Fruit fly (Drosophila melanogaster) Kc167 (cell line): ENCODE data around the gene 2mit.

Source experiments
- Myc ChIP-seq: fragments of >200 bp; optimal IDR thresholded peaks from 2 replicates; lab custom pipeline; 2017; ENCODE audit warnings: missing external identifiers
- h ChIP-seq: fragments of >200 bp; optimal IDR thresholded peaks from 3 replicates; lab custom pipeline; 2018; ENCODE audit warnings: missing external identifiers
- psq ChIP-seq: fragments of >200 bp; optimal IDR thresholded peaks from 2 replicates; lab custom pipeline; 2017; ENCODE audit warnings: missing external identifiers
- ttk ChIP-seq: sonication (Bioruptor generic); optimal IDR thresholded peaks from 2 replicates; lab custom pipeline; 2017; ENCODE audit warnings: missing external identifiers

DNA sequence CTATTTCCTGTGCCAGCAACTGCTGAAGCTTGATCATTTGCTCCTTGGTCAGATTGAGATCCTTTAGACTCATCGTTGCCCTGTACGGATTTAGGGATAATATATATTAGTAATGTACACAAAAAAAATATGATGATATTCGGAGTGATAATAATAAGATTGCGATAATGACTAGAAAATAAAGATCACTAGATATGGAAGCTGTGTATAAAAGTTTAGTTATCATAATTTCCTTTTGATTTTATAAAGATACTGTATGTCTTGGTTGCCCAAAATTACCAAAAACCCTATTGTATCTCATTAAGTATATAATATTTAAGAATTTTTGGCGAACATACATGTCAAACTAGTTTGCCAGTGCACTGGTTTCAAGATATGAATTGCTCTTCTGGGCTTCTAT is 30.9 kb upstream of the 2mit start, which contains the start of gene CG8508:
- no peak for TF ChIP-seq psq (lab: Kevin White, UChicago)
- no peak for TF ChIP-seq Myc
- no peak for TF ChIP-seq h
- TF ChIP-seq ttk (lab: Kevin White, UChicago), result no peak
